Fruit fly (Drosophila melanogaster) whole organism, embryonic: ENCODE measurements around the gene CG15880.

ENCODE experiments used
- ATbp ChIP-seq: fragments of 200-800 bp; sonication (Bioruptor generic); optimal IDR thresholded peaks from 2 replicates; lab custom pipeline; 2017; ENCODE audit warnings: missing biosample characterization, mild to moderate bottlenecking, missing genetic modification characterization, missing genetic modification reagents
- Blimp-1 ChIP-seq: fragments of 200-800 bp; sonication (Bioruptor generic); optimal IDR thresholded peaks from 3 replicates; lab custom pipeline; 2018; ENCODE audit warnings: missing biosample characterization, missing genetic modification characterization, mild to moderate bottlenecking, moderate library complexity, missing genetic modification reagents
- CG10462 ChIP-seq: fragments of 200-800 bp; sonication (Bioruptor generic); optimal IDR thresholded peaks from 2 replicates; lab custom pipeline; 2016; ENCODE audit warnings: missing biosample characterization, missing genetic modification characterization
- CG10543 ChIP-seq: fragments of 200-800 bp; sonication (Bioruptor generic); optimal IDR thresholded peaks from 3 replicates; lab custom pipeline; 2017; ENCODE audit warnings: missing biosample characterization, mild to moderate bottlenecking, missing genetic modification characterization, moderate library complexity
- CG10565 ChIP-seq: fragments of 200-800 bp; sonication (Bioruptor generic); optimal IDR thresholded peaks from 3 replicates; lab custom pipeline; 2016; ENCODE audit warnings: missing biosample characterization, mild to moderate bottlenecking, missing genetic modification characterization
- CG11085 ChIP-seq: fragments of 200-800 bp; sonication (Bioruptor generic); IDR thresholded peaks from 2 replicates; pipeline ENCODE4 v1.3.6; 2022; ENCODE audit warnings: missing biosample characterization, missing genetic modification characterization
- CG12104 ChIP-seq: fragments of 200-800 bp; sonication (Bioruptor generic); optimal IDR thresholded peaks from 3 replicates; lab custom pipeline; 2016; ENCODE audit warnings: missing biosample characterization, missing genetic modification characterization
- CG12219 ChIP-seq: fragments of 200-800 bp; sonication (Bioruptor generic); optimal IDR thresholded peaks from 3 replicates; lab custom pipeline; 2018; ENCODE audit warnings: missing biosample characterization, mild to moderate bottlenecking, missing genetic modification characterization
- CG13123 ChIP-seq: fragments of 200-800 bp; sonication (Bioruptor generic); optimal IDR thresholded peaks from 2 replicates; lab custom pipeline; 2016; ENCODE audit warnings: missing biosample characterization, missing genetic modification characterization
- CG14441 ChIP-seq: fragments of 200-800 bp; sonication (Bioruptor generic); IDR thresholded peaks from 2 replicates; pipeline ENCODE4 v1.3.6; 2022; ENCODE audit warnings: missing biosample characterization, missing genetic modification characterization
- CG14710 ChIP-seq: fragments of 200-800 bp; sonication (Bioruptor generic); optimal IDR thresholded peaks from 3 replicates; lab custom pipeline; 2019; ENCODE audit warnings: missing biosample characterization, mild to moderate bottlenecking, missing genetic modification characterization, moderate library complexity
- CG15073 ChIP-seq: fragments of 200-800 bp; sonication (Bioruptor generic); optimal IDR thresholded peaks from 2 replicates; lab custom pipeline; 2016; ENCODE audit warnings: missing biosample characterization, missing genetic modification characterization
- CG16863 ChIP-seq: fragments of 200-800 bp; sonication (Bioruptor generic); optimal IDR thresholded peaks from 3 replicates; lab custom pipeline; 2016; ENCODE audit warnings: missing biosample characterization, missing genetic modification characterization
- CG1832 ChIP-seq: fragments of 200-800 bp; sonication (Bioruptor generic); optimal IDR thresholded peaks from 2 replicates; lab custom pipeline; 2017; ENCODE audit warnings: missing biosample characterization, mild to moderate bottlenecking, missing genetic modification characterization, inconsistent platforms
- CG18476 ChIP-seq: fragments of 200-800 bp; sonication (Bioruptor generic); optimal IDR thresholded peaks from 2 replicates; lab custom pipeline; 2016; ENCODE audit warnings: missing biosample characterization, mild to moderate bottlenecking, missing genetic modification characterization
- CG2129 ChIP-seq: fragments of 200-800 bp; sonication (Bioruptor generic); IDR thresholded peaks from 2 replicates; pipeline ENCODE4 v1.3.6; 2022; ENCODE audit warnings: missing biosample characterization, missing genetic modification characterization; ENCODE audit not compliant: partially characterized antibody
- CG2199 ChIP-seq: fragments of 200-800 bp; sonication (Bioruptor generic); IDR thresholded peaks from 3 replicates; pipeline ENCODE4 v1.3.6; 2022; ENCODE audit warnings: missing biosample characterization, missing genetic modification characterization
- CG3163 ChIP-seq: fragments of 200-800 bp; sonication (Bioruptor generic); optimal IDR thresholded peaks from 3 replicates; lab custom pipeline; 2016; ENCODE audit warnings: missing biosample characterization, missing genetic modification characterization
- CG4360 ChIP-seq: fragments of 200-800 bp; sonication (Bioruptor generic); IDR thresholded peaks from 2 replicates; pipeline ENCODE4 v1.3.6; 2022; ENCODE audit warnings: missing biosample characterization, missing genetic modification characterization
- CG6813 ChIP-seq: fragments of 200-800 bp; sonication (Bioruptor generic); optimal IDR thresholded peaks from 2 replicates; lab custom pipeline; 2017; ENCODE audit warnings: missing biosample characterization, missing genetic modification characterization, mild to moderate bottlenecking, moderate library complexity, missing genetic modification reagents
- CG8359 ChIP-seq: fragments of 200-800 bp; sonication (Bioruptor generic); optimal IDR thresholded peaks from 2 replicates; lab custom pipeline; 2017; ENCODE audit warnings: missing biosample characterization, mild to moderate bottlenecking, missing genetic modification characterization, borderline replicate concordance
- CkIIα-i1 ChIP-seq: fragments of 200-800 bp; sonication (Bioruptor generic); IDR thresholded peaks from 2 replicates; pipeline ENCODE4 v1.3.6; 2022; ENCODE audit warnings: missing biosample characterization, missing genetic modification characterization
- CoRest ChIP-seq: fragments of 200-800 bp; sonication (Bioruptor generic); optimal IDR thresholded peaks from 3 replicates; lab custom pipeline; 2018; ENCODE audit warnings: missing biosample characterization, mild to moderate bottlenecking, missing genetic modification characterization, moderate library complexity
- HLH54F ChIP-seq: fragments of 200-800 bp; sonication (Bioruptor generic); optimal IDR thresholded peaks from 3 replicates; lab custom pipeline; 2016; ENCODE audit warnings: missing biosample characterization, missing genetic modification characterization
- Hmx ChIP-seq: fragments of 200-800 bp; sonication (Bioruptor generic); optimal IDR thresholded peaks from 2 replicates; lab custom pipeline; 2016; ENCODE audit warnings: missing biosample characterization, missing genetic modification characterization
- Hr51 ChIP-seq, 2 experiments: fragments of 200-800 bp; sonication (Bioruptor generic); optimal IDR thresholded peaks; 2 replicates in 1 of 2; 3 replicates in 1 of 2; lab custom pipeline; 2016 to 2018; ENCODE audit warnings: missing biosample characterization in 2 of 2, missing genetic modification characterization in 2 of 2, mild to moderate bottlenecking in 1 of 2, moderate library complexity in 1 of 2
- Kr ChIP-seq: fragments of 200-800 bp; sonication (Bioruptor generic); optimal IDR thresholded peaks from 2 replicates; lab custom pipeline; 2017; ENCODE audit warnings: missing biosample characterization, mild to moderate bottlenecking, missing genetic modification characterization
- Lim3 ChIP-seq: fragments of 200-800 bp; sonication (Bioruptor generic); IDR thresholded peaks from 2 replicates; pipeline ENCODE4 v1.3.6; 2022; ENCODE audit warnings: missing biosample characterization, missing genetic modification characterization
- Max ChIP-seq: fragments of 200-800 bp; sonication (Bioruptor generic); optimal IDR thresholded peaks from 2 replicates; lab custom pipeline; 2016; ENCODE audit warnings: missing biosample characterization, mild to moderate bottlenecking, missing genetic modification characterization
- Trl ChIP-seq, 3 experiments: fragments of >200 bp in 2 of 3; fragments of 200-800 bp in 1 of 3; sonication (Bioruptor generic) in 1 of 3; optimal IDR thresholded peaks; 2 replicates in 1 of 3; 3 replicates in 2 of 3; lab custom pipeline; 2016 to 2017; ENCODE audit warnings: missing biosample characterization in 1 of 3, missing genetic modification characterization in 1 of 3
- ab ChIP-seq: fragments of 200-800 bp; sonication (Bioruptor generic); optimal IDR thresholded peaks from 2 replicates; lab custom pipeline; 2016; ENCODE audit warnings: missing biosample characterization, missing genetic modification characterization
- bigmax ChIP-seq: fragments of 200-800 bp; sonication (Bioruptor generic); optimal IDR thresholded peaks from 2 replicates; lab custom pipeline; 2018; ENCODE audit warnings: missing biosample characterization, mild to moderate bottlenecking, missing genetic modification characterization
- btn ChIP-seq: fragments of 200-800 bp; sonication (Bioruptor generic); optimal IDR thresholded peaks from 2 replicates; lab custom pipeline; 2016; ENCODE audit warnings: missing biosample characterization, missing genetic modification characterization
- cato ChIP-seq: fragments of 200-800 bp; sonication (Bioruptor generic); optimal IDR thresholded peaks from 2 replicates; lab custom pipeline; 2016; ENCODE audit warnings: missing biosample characterization, missing genetic modification characterization, borderline replicate concordance
- crc ChIP-seq: fragments of 200-800 bp; sonication (Bioruptor generic); optimal IDR thresholded peaks from 2 replicates; lab custom pipeline; 2016; ENCODE audit warnings: missing biosample characterization, missing genetic modification characterization
- crp ChIP-seq, 2 experiments: fragments of 200-800 bp; sonication (Bioruptor generic); optimal IDR thresholded peaks; 2 replicates in 1 of 2; 3 replicates in 1 of 2; lab custom pipeline; 2017; ENCODE audit warnings: missing biosample characterization in 2 of 2, missing genetic modification characterization in 2 of 2, mild to moderate bottlenecking in 1 of 2, moderate library complexity in 1 of 2
- dpn ChIP-seq, 2 experiments: fragments of 200-800 bp; sonication (Bioruptor generic); optimal IDR thresholded peaks; 3 replicates each; lab custom pipeline; 2016; ENCODE audit warnings: missing biosample characterization in 2 of 2, missing genetic modification characterization in 2 of 2
- fu2 ChIP-seq: fragments of 200-800 bp; sonication (Bioruptor generic); optimal IDR thresholded peaks from 2 replicates; lab custom pipeline; 2016; ENCODE audit warnings: missing biosample characterization, missing genetic modification characterization
- gro ChIP-seq: fragments of 200-800 bp; sonication (Bioruptor generic); optimal IDR thresholded peaks from 2 replicates; lab custom pipeline; 2016; ENCODE audit warnings: missing biosample characterization, missing genetic modification characterization
- hkb ChIP-seq, 2 experiments: fragments of 200-800 bp in 1 of 2; fragments of >200 bp in 1 of 2; sonication (Bioruptor generic) in 1 of 2; IDR thresholded peaks in 1 of 2; optimal IDR thresholded peaks in 1 of 2; 2 replicates each; pipeline versions ENCODE4 v1.3.6 to Lab custom; 2017 to 2022; ENCODE audit warnings: missing biosample characterization in 1 of 2, missing genetic modification characterization in 1 of 2
- lmd ChIP-seq: fragments of 200-800 bp; sonication (Bioruptor generic); IDR thresholded peaks from 2 replicates; pipeline ENCODE4 v1.3.6; 2022; ENCODE audit warnings: missing biosample characterization, missing genetic modification characterization
- nau ChIP-seq: fragments of 200-800 bp; sonication (Bioruptor generic); optimal IDR thresholded peaks from 3 replicates; lab custom pipeline; 2017; ENCODE audit warnings: missing biosample characterization, mild to moderate bottlenecking, missing genetic modification characterization, missing genetic modification reagents
- p53 ChIP-seq: fragments of 200-800 bp; sonication (Bioruptor generic); optimal IDR thresholded peaks from 2 replicates; lab custom pipeline; 2016; ENCODE audit warnings: missing biosample characterization, missing genetic modification characterization
- pb ChIP-seq: fragments of 200-800 bp; sonication (Bioruptor generic); optimal IDR thresholded peaks from 3 replicates; lab custom pipeline; 2016; ENCODE audit warnings: missing biosample characterization, missing genetic modification characterization
- phol ChIP-seq: fragments of 200-800 bp; sonication (Bioruptor generic); optimal IDR thresholded peaks from 3 replicates; lab custom pipeline; 2018; ENCODE audit warnings: missing biosample characterization, mild to moderate bottlenecking, missing genetic modification characterization, moderate library complexity
- sens ChIP-seq: fragments of 200-800 bp; sonication (Bioruptor generic); peaks from one replicate; lab custom pipeline; 2016; ENCODE audit warnings: missing biosample characterization, missing genetic modification characterization
- tin ChIP-seq: fragments of 200-800 bp; sonication (Bioruptor generic); optimal IDR thresholded peaks from 3 replicates; lab custom pipeline; 2016; ENCODE audit warnings: missing biosample characterization, missing genetic modification characterization
- vfl ChIP-seq: fragments of 200-800 bp; sonication (Bioruptor generic); optimal IDR thresholded peaks from 2 replicates; lab custom pipeline; 2016; ENCODE audit warnings: missing biosample characterization, missing genetic modification characterization
- vvl ChIP-seq: fragments of 200-800 bp; sonication (Bioruptor generic); IDR thresholded peaks from 2 replicates; pipeline ENCODE4 v1.3.6; 2022; ENCODE audit warnings: missing biosample characterization, missing genetic modification characterization
- z ChIP-seq: fragments of 200-800 bp; sonication (Bioruptor generic); IDR thresholded peaks from 3 replicates; pipeline ENCODE4 v1.3.6; 2022; ENCODE audit warnings: missing biosample characterization, missing genetic modification characterization

CG15880 gene

dm6 chr2L:841708-842107, 24.0 kb upstream of the CG15880 start (continued):
- TF ChIP-seq phol (tag; lab: Kevin White, UChicago): peak; percentile 56
- TF ChIP-seq Max: peak; percentile 55
- TF ChIP-seq z (GFP tag; lab: Robert Waterston, UW): 0 out of 3 replicates have a peak, but pooled peaks have one; percentile 43
- no peak for TF ChIP-seq CG2199 (GFP tag; lab: Robert Waterston, UW)
- TF ChIP-seq Hmx: no peak
- no peak for TF ChIP-seq crp (GFP tag; optimal IDR thresholded peaks at IDR 0.05; lab: Kevin White, UChicago)
- peak; percentile 23 to 55 for TF ChIP-seq Hr51 (GFP tag; optimal IDR thresholded peaks at IDR 0.05; lab: Kevin White, UChicago)
- TF ChIP-seq CG4360 (GFP tag; lab: Robert Waterston, UW): no peak
- no peak for TF ChIP-seq CG3163
- peak; percentile 62 for TF ChIP-seq CG10543 (GFP tag; lab: Kevin White, UChicago)
- TF ChIP-seq CG12104 (GFP tag; lab: Kevin White, UChicago): peak; percentile 30
- peak; percentile 74 for TF ChIP-seq dpn (GFP tag; optimal IDR thresholded peaks at IDR 0.05; lab: Kevin White, UChicago)
- TF ChIP-seq nau: peak; percentile 48
- peak; percentile 52 for TF ChIP-seq CG18476 (GFP tag; lab: Kevin White, UChicago)
- TF ChIP-seq CG14441 (GFP tag; lab: Robert Waterston, UW): peak; percentile 81
- no peak for TF ChIP-seq bigmax (GFP tag; lab: Kevin White, UChicago)
- TF ChIP-seq HLH54F: peak; percentile 62
- TF ChIP-seq CG2129 (GFP tag; lab: Robert Waterston, UW): no peak
- no peak for TF ChIP-seq p53 (GFP tag; lab: Kevin White, UChicago)
- TF ChIP-seq Lim3: peak; percentile 52; the same call in 1 of the 2 replicates
- peak; percentile 90 for TF ChIP-seq sens (GFP tag; lab: Kevin White, UChicago)
- TF ChIP-seq CG8359 (GFP tag; lab: Kevin White, UChicago): no peak
- peak; percentile 45 for TF ChIP-seq ab
- TF ChIP-seq fu2 (GFP tag; lab: Kevin White, UChicago): peak; percentile 74
- peak; percentile 73 for TF ChIP-seq Blimp-1
- TF ChIP-seq hkb (optimal IDR thresholded peaks at IDR 0.05; lab: Kevin White, UChicago): no peak
- peak; percentile 87 for TF ChIP-seq hkb (GFP tag; IDR thresholded peaks at IDR 0.05; lab: Robert Waterston, UW)
- TF ChIP-seq CG10565 (GFP tag; lab: Kevin White, UChicago): no peak
- TF ChIP-seq CG15073 (GFP tag; lab: Kevin White, UChicago): no peak
- no peak for TF ChIP-seq CG13123 (GFP tag; lab: Kevin White, UChicago)
- peak; percentile 53 for TF ChIP-seq pb
- peak; percentile 78 for TF ChIP-seq CG11085
- no peak for TF ChIP-seq cato (GFP tag; lab: Kevin White, UChicago)
- peak; percentile 41 for TF ChIP-seq CG16863 (GFP tag; lab: Kevin White, UChicago)
- no peak for TF ChIP-seq crc
- TF ChIP-seq CG6813: peak; percentile 69
- TF ChIP-seq CoRest (tag; lab: Kevin White, UChicago): peak; percentile 69
- no peak for TF ChIP-seq Kr
- TF ChIP-seq ATbp: peak; percentile 61
- peak; percentile 87 for TF ChIP-seq lmd (GFP tag; lab: Robert Waterston, UW)
- TF ChIP-seq gro: peak; percentile 87
- peak; percentile 75 for TF ChIP-seq vfl (GFP tag; lab: Kevin White, UChicago)
- TF ChIP-seq btn (GFP tag; lab: Kevin White, UChicago): no peak
- TF ChIP-seq CG14710 (tag; lab: Kevin White, UChicago): peak; percentile 39
- no peak for TF ChIP-seq CG1832 (GFP tag; lab: Kevin White, UChicago)
- peak; percentile 35 for TF ChIP-seq CG10462 (GFP tag; lab: Kevin White, UChicago)
- TF ChIP-seq tin (GFP tag; lab: Kevin White, UChicago): peak; percentile 61
- TF ChIP-seq Trl (optimal IDR thresholded peaks at IDR 0.05; lab: Kevin White, UChicago): no peak
- TF ChIP-seq Trl (GFP tag; optimal IDR thresholded peaks at IDR 0.05; lab: Kevin White, UChicago): peak; percentile 32
- 0 out of 2 replicates have a peak, but pooled peaks have one; percentile 39 for TF ChIP-seq CkIIα-i1 (GFP tag; lab: Robert Waterston, UW)
- peak; percentile 40 for TF ChIP-seq CG12219 (GFP tag; lab: Kevin White, UChicago)
- peak; percentile 89 for TF ChIP-seq vvl (GFP tag; lab: Robert Waterston, UW)
